Fruit fly (Drosophila melanogaster) whole organism, pupa: Measurements from ENCODE around the gene cher.

Source experiments
- gl ChIP-seq: fragments of 200-800 bp; sonication (Bioruptor generic); optimal IDR thresholded peaks from 2 replicates; lab custom pipeline; 2018; ENCODE audit warnings: missing biosample characterization, mild to moderate bottlenecking, missing genetic modification characterization
- rn ChIP-seq: fragments of 200-800 bp; sonication (Bioruptor generic); IDR thresholded peaks from 2 replicates; pipeline ENCODE4 v1.3.6; 2022; ENCODE audit warnings: missing biosample characterization, missing genetic modification characterization

DNA sequence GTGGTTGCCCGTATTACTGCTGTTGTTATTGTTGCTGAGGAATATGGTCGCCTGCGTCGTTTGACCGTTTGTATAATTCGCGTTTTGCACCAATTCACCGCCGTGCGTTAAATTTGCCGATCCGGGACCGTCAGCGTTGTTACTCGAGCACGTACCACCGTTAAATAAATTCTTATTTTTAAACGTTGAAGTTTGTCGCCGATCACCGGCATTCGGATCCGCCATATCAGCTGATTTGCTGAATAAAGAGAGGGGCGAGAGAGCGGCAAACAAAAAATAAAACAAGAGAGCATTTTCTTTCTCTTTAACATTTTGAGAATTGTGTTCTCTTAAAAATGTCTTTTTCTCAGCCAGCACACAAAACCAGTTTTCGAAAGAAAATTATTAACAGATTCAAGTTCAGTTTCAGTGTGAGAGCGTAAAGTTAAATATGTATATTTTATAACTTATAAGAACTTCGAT, 6.2 kb downstream of the cher start:
- TF ChIP-seq gl (tag; lab: Kevin White, UChicago) (no peak), rn (no peak)
